Worm (Caenorhabditis elegans) whole organism, L3 larva: ENCODE data around the gene str-47.

Experiments used
- aly-2 ChIP-seq: fragments of 150-350 bp; optimal IDR thresholded peaks from 2 replicates; lab custom pipeline; 2014; ENCODE audit warnings: missing biosample characterization, missing genetic modification characterization
- ama-1 ChIP-seq: fragments of 150-350 bp; optimal IDR thresholded peaks from 2 replicates; lab custom pipeline; 2018
- ceh-16 ChIP-seq: sonication (generic microtip); optimal IDR thresholded peaks from 2 replicates; lab custom pipeline; 2017; ENCODE audit warnings: missing biosample characterization, missing genetic modification characterization
- ceh-82 ChIP-seq: fragments of 150-350 bp; optimal IDR thresholded peaks from 2 replicates; lab custom pipeline; 2014; ENCODE audit warnings: missing biosample characterization, missing genetic modification characterization
- ceh-9 ChIP-seq: sonication (generic microtip); optimal IDR thresholded peaks from 2 replicates; lab custom pipeline; 2018; ENCODE audit warnings: missing biosample characterization, missing genetic modification characterization
- daf-12 ChIP-seq: fragments of 150-350 bp; optimal IDR thresholded peaks from 2 replicates; lab custom pipeline; 2014; ENCODE audit warnings: missing biosample characterization, missing genetic modification reagents, missing genetic modification characterization
- egl-5 ChIP-seq: fragments of 150-350 bp; optimal IDR thresholded peaks from 2 replicates; lab custom pipeline; 2017; ENCODE audit warnings: missing biosample characterization, missing genetic modification reagents, missing genetic modification characterization, inconsistent platforms
- elt-1 ChIP-seq: fragments of 150-350 bp; optimal IDR thresholded peaks from 2 replicates; lab custom pipeline; 2014; ENCODE audit warnings: missing biosample characterization, missing genetic modification characterization
- elt-2 ChIP-seq: sonication (generic microtip); optimal IDR thresholded peaks from 2 replicates; lab custom pipeline; 2016; ENCODE audit warnings: missing genetic modification reagents, mild to moderate bottlenecking, missing genetic modification characterization, missing compliant biosample characterization
- eor-1 ChIP-seq, 2 experiments: fragments of 150-350 bp; optimal IDR thresholded peaks; 2 replicates each; lab custom pipeline; 2014 to 2018; ENCODE audit warnings: missing biosample characterization in 2 of 2, missing genetic modification characterization in 2 of 2
- fkh-2 ChIP-seq: fragments of 150-350 bp; optimal IDR thresholded peaks from 2 replicates; lab custom pipeline; 2014; ENCODE audit warnings: missing biosample characterization, missing genetic modification reagents, missing genetic modification characterization
- fos-1 ChIP-seq: fragments of 150-350 bp; optimal IDR thresholded peaks from 2 replicates; lab custom pipeline; 2014; ENCODE audit warnings: missing biosample characterization, missing genetic modification characterization
- hmg-11 ChIP-seq: sonication (generic microtip); optimal IDR thresholded peaks from 2 replicates; lab custom pipeline; 2016; ENCODE audit warnings: missing genetic modification characterization, missing compliant biosample characterization
- jun-1 ChIP-seq: fragments of 150-350 bp; optimal IDR thresholded peaks from 2 replicates; lab custom pipeline; 2014; ENCODE audit warnings: missing biosample characterization, missing genetic modification reagents, missing genetic modification characterization
- lin-15B ChIP-seq: fragments of 150-350 bp; optimal IDR thresholded peaks from 2 replicates; lab custom pipeline; 2014; ENCODE audit warnings: missing biosample characterization, missing genetic modification characterization
- lin-39 ChIP-seq: fragments of 150-350 bp; optimal IDR thresholded peaks from 2 replicates; lab custom pipeline; 2018; ENCODE audit warnings: missing biosample characterization, missing genetic modification reagents, missing genetic modification characterization
- lsy-12 ChIP-seq: sonication (generic microtip); optimal IDR thresholded peaks from 2 replicates; lab custom pipeline; 2016; ENCODE audit warnings: mild to moderate bottlenecking, missing genetic modification characterization, missing compliant biosample characterization
- mdl-1 ChIP-seq: fragments of 150-350 bp; optimal IDR thresholded peaks from 2 replicates; lab custom pipeline; 2014; ENCODE audit warnings: missing biosample characterization, missing genetic modification characterization
- mml-1 ChIP-seq: fragments of 150-350 bp; sonication (generic microtip); optimal IDR thresholded peaks from 3 replicates; lab custom pipeline; 2014; ENCODE audit warnings: missing biosample characterization, missing genetic modification characterization
- nhr-11 ChIP-seq: fragments of 150-350 bp; optimal IDR thresholded peaks from 2 replicates; lab custom pipeline; 2014; ENCODE audit warnings: missing biosample characterization, missing genetic modification characterization
- nhr-12 ChIP-seq: fragments of 150-350 bp; optimal IDR thresholded peaks from 2 replicates; lab custom pipeline; 2014; ENCODE audit warnings: missing biosample characterization, missing genetic modification characterization
- nhr-23 ChIP-seq: fragments of 150-350 bp; optimal IDR thresholded peaks from 2 replicates; lab custom pipeline; 2014; ENCODE audit warnings: missing biosample characterization, missing genetic modification reagents, missing genetic modification characterization
- nhr-237 ChIP-seq: fragments of 150-350 bp; optimal IDR thresholded peaks from 2 replicates; lab custom pipeline; 2014; ENCODE audit warnings: missing biosample characterization, missing genetic modification characterization
- nhr-25 ChIP-seq: sonication (generic microtip); optimal IDR thresholded peaks from 2 replicates; lab custom pipeline; 2017; ENCODE audit warnings: missing biosample characterization, missing genetic modification characterization
- nhr-28 ChIP-seq: fragments of 150-350 bp; optimal IDR thresholded peaks from 2 replicates; lab custom pipeline; 2014; ENCODE audit warnings: missing biosample characterization, missing genetic modification characterization
- nhr-67 ChIP-seq: fragments of 150-350 bp; optimal IDR thresholded peaks from 2 replicates; lab custom pipeline; 2014; ENCODE audit warnings: missing biosample characterization, missing genetic modification characterization
- nhr-76 ChIP-seq: fragments of 150-350 bp; sonication (generic microtip); optimal IDR thresholded peaks from 5 replicates; lab custom pipeline; 2014; ENCODE audit warnings: missing biosample characterization, missing genetic modification characterization
- nhr-77 ChIP-seq: fragments of 150-350 bp; optimal IDR thresholded peaks from 2 replicates; lab custom pipeline; 2014; ENCODE audit warnings: missing biosample characterization, missing genetic modification characterization
- pha-4 ChIP-seq: fragments of 150-350 bp; optimal IDR thresholded peaks from 2 replicates; lab custom pipeline; 2014; ENCODE audit warnings: missing biosample characterization, missing genetic modification reagents, missing genetic modification characterization
- sea-2 ChIP-seq: fragments of 150-350 bp; sonication (generic microtip); optimal IDR thresholded peaks from 4 replicates; lab custom pipeline; 2014; ENCODE audit warnings: missing biosample characterization, missing genetic modification reagents, missing genetic modification characterization
- skn-1 ChIP-seq: fragments of 150-350 bp; optimal IDR thresholded peaks from 2 replicates; lab custom pipeline; 2014; ENCODE audit warnings: missing biosample characterization, missing genetic modification characterization
- snpc-4 ChIP-seq: fragments of 150-350 bp; optimal IDR thresholded peaks from 2 replicates; lab custom pipeline; 2014; ENCODE audit warnings: missing biosample characterization, missing genetic modification characterization
- tbx-2 ChIP-seq: sonication (generic microtip); optimal IDR thresholded peaks from 2 replicates; lab custom pipeline; 2016; ENCODE audit warnings: mild to moderate bottlenecking, missing genetic modification characterization, missing compliant biosample characterization
- unc-62 ChIP-seq: fragments of 150-350 bp; sonication (generic microtip); optimal IDR thresholded peaks from 4 replicates; lab custom pipeline; 2014; ENCODE audit warnings: missing biosample characterization, missing genetic modification reagents, missing genetic modification characterization
- ztf-11 ChIP-seq: fragments of 150-350 bp; optimal IDR thresholded peaks from 2 replicates; lab custom pipeline; 2014; ENCODE audit warnings: missing biosample characterization, missing genetic modification characterization
- ztf-4 ChIP-seq: fragments of 150-350 bp; optimal IDR thresholded peaks from 2 replicates; lab custom pipeline; 2014; ENCODE audit warnings: missing biosample characterization, missing genetic modification characterization

str-47 gene

DNA sequence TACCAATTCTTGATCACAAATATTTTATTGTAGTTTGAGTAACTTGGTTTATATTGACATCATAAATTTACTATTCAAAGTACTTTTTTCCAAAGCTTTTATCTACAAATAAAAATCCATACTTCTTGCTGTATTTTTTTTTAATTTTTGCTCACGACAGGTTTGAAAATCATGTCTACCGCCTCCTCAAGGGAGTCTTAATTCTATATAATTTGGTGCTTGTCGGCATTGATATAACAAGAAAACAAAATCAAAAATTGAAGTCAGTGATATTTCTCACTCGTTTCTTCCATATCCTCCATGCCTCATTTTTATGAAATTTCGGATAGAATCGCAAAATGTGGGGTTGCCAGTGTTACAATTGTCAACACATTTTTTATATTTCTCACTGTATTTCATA is at the start of gene str-47:
Gene str-47, plus strand, starts transcription at position 301 of the 400 bp plus-strand sequence.
- no peak for TF ChIP-seq nhr-23 (tag; lab: Kevin White, UChicago)
- no peak for TF ChIP-seq nhr-11
- no peak for TF ChIP-seq fkh-2
- TF ChIP-seq lsy-12 (tag; lab: Kevin White, UChicago) = no peak
- no peak for TF ChIP-seq lin-39 (tag; lab: Kevin White, UChicago)

ce11 chrV:7598269-7598668 is 47.3 kb upstream of the str-47 start, which contains the start of gene C50E3.7:
Gene C50E3.7, minus strand, starts transcription at chrV:7598369.
- TF ChIP-seq nhr-28 (no peak), mdl-1 (tag; lab: Kevin White, UChicago) (no peak), unc-62 (GFP tag; lab: Kevin White, UChicago) (no peak), sea-2 (GFP tag; lab: Kevin White, UChicago) (no peak), pha-4 (tag; lab: Kevin White, UChicago) (no peak), ceh-16 (tag; lab: Kevin White, UChicago) (no peak), lsy-12 (tag; lab: Kevin White, UChicago) (no peak), nhr-12 (tag; lab: Kevin White, UChicago) (no peak), ztf-11 (tag; lab: Kevin White, UChicago) (no peak), daf-12 (tag; lab: Kevin White, UChicago) (no peak), elt-2 (tag; lab: Kevin White, UChicago) (no peak), ceh-82 (no peak)

DNA sequence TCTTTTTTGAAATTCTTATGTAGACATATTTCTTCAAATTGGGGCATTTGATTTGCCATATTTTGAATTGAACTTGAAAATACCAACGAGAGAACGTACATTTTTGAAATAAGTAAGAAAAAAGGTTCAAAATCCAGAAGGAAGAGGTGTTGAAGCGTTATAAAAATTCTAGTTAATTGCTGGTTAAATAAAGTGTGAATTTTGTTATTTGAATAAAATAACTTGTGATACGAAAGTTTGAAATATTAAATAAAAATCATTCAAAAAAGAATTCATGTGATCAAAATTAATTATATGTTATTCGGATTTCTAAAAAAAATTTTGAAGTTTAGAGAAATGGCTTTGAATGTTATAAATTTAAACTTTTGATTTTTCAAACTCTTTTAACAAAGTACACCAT is 45.4 kb upstream of the str-47 start, which contains the start of gene C50E3.9:
Gene C50E3.9, minus strand, starts transcription at position 101 of the 400 bp plus-strand sequence.
- TF ChIP-seq nhr-11 (no peak), ceh-9 (no peak), nhr-77 (tag; lab: Kevin White, UChicago) (no peak), mml-1 (no peak), sea-2 (GFP tag; lab: Kevin White, UChicago) (no peak), snpc-4 (tag; lab: Kevin White, UChicago) (no peak), hmg-11 (tag; lab: Kevin White, UChicago) (no peak), lin-15B (no peak), ztf-11 (tag; lab: Kevin White, UChicago) (no peak), nhr-23 (tag; lab: Kevin White, UChicago) (no peak), nhr-12 (tag; lab: Kevin White, UChicago) (no peak), aly-2 (tag; lab: Kevin White, UChicago) (no peak), ceh-82 (no peak), jun-1 (tag; lab: Kevin White, UChicago) (no peak), nhr-67 (tag; lab: Kevin White, UChicago) (no peak)

DNA sequence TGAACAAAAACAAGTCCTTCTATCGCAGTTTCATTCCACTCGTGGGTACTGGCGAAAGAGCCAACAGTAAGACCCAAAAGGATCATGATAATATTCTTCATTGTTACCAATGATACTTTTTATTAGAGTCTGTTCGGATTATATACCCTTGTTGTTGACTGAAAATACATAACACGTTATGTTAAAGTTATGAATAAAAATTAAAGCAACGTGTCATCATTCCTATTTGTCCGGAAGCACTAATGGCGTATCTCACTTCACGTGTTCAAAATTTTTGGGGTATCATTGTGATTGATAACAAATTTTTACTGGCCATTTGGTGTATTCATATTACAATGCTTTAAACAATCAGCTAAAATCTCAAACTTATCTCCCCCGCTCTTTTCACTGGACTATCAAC is 44.1 kb upstream of the str-47 start, which contains the start of gene scl-26:
Gene scl-26, minus strand, starts transcription at position 101 of the 400 bp plus-strand sequence.
- TF ChIP-seq ztf-4 (tag; lab: Kevin White, UChicago) = no peak

DNA sequence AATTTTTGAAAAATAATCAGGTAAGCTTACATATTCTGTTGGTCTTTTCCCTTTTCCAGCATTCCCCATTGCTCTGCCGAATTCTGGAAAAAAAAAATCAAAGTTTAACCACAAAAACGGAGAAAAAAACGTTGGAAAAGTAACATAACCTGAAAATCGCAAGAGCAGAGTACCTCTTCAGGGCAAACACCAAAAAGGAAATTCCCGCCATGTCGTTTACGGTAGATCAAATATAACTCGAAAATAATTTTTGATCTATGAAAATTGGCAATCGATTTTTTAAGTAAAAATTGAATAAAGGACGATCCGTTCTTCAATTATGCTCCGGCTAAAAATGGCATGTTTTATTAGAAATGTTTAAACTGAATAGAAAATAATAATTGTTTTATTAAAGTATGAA is 42.1 kb upstream of the str-47 start, which contains the start of gene C50E3.11:
Gene C50E3.11, minus strand, starts transcription at position 83 of the 400 bp plus-strand sequence.
- TF ChIP-seq elt-1 (no peak), egl-5 (no peak), nhr-76 (tag; lab: Kevin White, UChicago) (no peak), ama-1 (lab: Kevin White, UChicago) (no peak)

- no peak for TF ChIP-seq eor-1 (tag; optimal IDR thresholded peaks at IDR 0.05; lab: Kevin White, UChicago)
- TF ChIP-seq nhr-11 = no peak
- TF ChIP-seq unc-62 (GFP tag; lab: Kevin White, UChicago) = no peak
- TF ChIP-seq nhr-237 = no peak
- TF ChIP-seq elt-1 = no peak
- no peak for TF ChIP-seq ama-1 (lab: Kevin White, UChicago)
- no peak for TF ChIP-seq fos-1 (tag; lab: Kevin White, UChicago)
- no peak for TF ChIP-seq jun-1 (tag; lab: Kevin White, UChicago)
- TF ChIP-seq nhr-28 = no peak
- TF ChIP-seq nhr-23 (tag; lab: Kevin White, UChicago) = no peak
- no peak for TF ChIP-seq ztf-4 (tag; lab: Kevin White, UChicago)
- TF ChIP-seq skn-1 (tag; lab: Kevin White, UChicago) = no peak
- TF ChIP-seq nhr-25 (tag; lab: Kevin White, UChicago) = no peak
- TF ChIP-seq egl-5 = no peak
- TF ChIP-seq fkh-2 = no peak
- TF ChIP-seq nhr-76 (tag; lab: Kevin White, UChicago) = no peak
- no peak for TF ChIP-seq tbx-2
- TF ChIP-seq pha-4 (tag; lab: Kevin White, UChicago) = no peak
These were observed 40.7 kb upstream of the str-47 start, which contains the start of gene clec-213 for ce11 chrV:7604858-7605257. Gene clec-213, plus strand, starts transcription at chrV:7605158.
